Worm (Caenorhabditis elegans) whole organism, L1 larva: ENCODE measurements around the gene dpy-17.

Experiments used
- C16A3.4 ChIP-seq: fragments of 150-350 bp; optimal IDR thresholded peaks from 2 replicates; lab custom pipeline; 2014; ENCODE audit warnings: missing biosample characterization, missing genetic modification characterization
- C34B4.2 ChIP-seq: sonication (generic microtip); optimal IDR thresholded peaks from 2 replicates; lab custom pipeline; 2017; ENCODE audit warnings: mild to moderate bottlenecking, missing genetic modification characterization, missing compliant biosample characterization
- F16B12.6 ChIP-seq: fragments of 150-350 bp; optimal IDR thresholded peaks from 2 replicates; lab custom pipeline; 2014; ENCODE audit warnings: missing biosample characterization, missing genetic modification characterization
- Y116A8C.19 ChIP-seq: sonication (generic microtip); optimal IDR thresholded peaks from 2 replicates; lab custom pipeline; 2016; ENCODE audit warnings: missing compliant biosample characterization, missing genetic modification characterization, borderline replicate concordance
- alr-1 ChIP-seq: fragments of 200-800 bp; sonication (Bioruptor generic); optimal IDR thresholded peaks from 2 replicates; lab custom pipeline; 2018; ENCODE audit warnings: borderline replicate concordance, mild to moderate bottlenecking, missing genetic modification characterization, missing compliant biosample characterization
- aly-2 ChIP-seq: fragments of 150-350 bp; optimal IDR thresholded peaks from 2 replicates; lab custom pipeline; 2014; ENCODE audit warnings: missing biosample characterization, missing genetic modification characterization
- blmp-1 ChIP-seq: fragments of 150-350 bp; optimal IDR thresholded peaks from 2 replicates; lab custom pipeline; 2014; ENCODE audit warnings: missing biosample characterization, missing genetic modification characterization
- ceh-63 ChIP-seq: fragments of 200-800 bp; sonication (Bioruptor generic); optimal IDR thresholded peaks from 2 replicates; lab custom pipeline; 2018; ENCODE audit warnings: mild to moderate bottlenecking, missing genetic modification characterization, missing compliant biosample characterization
- ceh-82 ChIP-seq, 3 experiments: fragments of 150-350 bp in 1 of 3; sonication (generic microtip) in 2 of 3; optimal IDR thresholded peaks; 2 replicates each; lab custom pipeline; 2014 to 2017; ENCODE audit warnings: missing biosample characterization in 3 of 3, missing genetic modification characterization in 3 of 3
- ceh-90 ChIP-seq: sonication (generic microtip); optimal IDR thresholded peaks from 2 replicates; lab custom pipeline; 2016; ENCODE audit warnings: missing genetic modification characterization, missing compliant biosample characterization
- efl-1 ChIP-seq, 4 experiments: fragments of 150-350 bp; optimal IDR thresholded peaks in 3 of 4; peaks in 1 of 4; 1 replicate in 1 of 4; 2 replicates in 3 of 4; lab custom pipeline; 2014; ENCODE audit warnings: missing biosample characterization in 2 of 4, missing genetic modification characterization in 2 of 4, missing genetic modification reagents in 2 of 4
- egl-13 ChIP-seq: sonication (generic microtip); optimal IDR thresholded peaks from 2 replicates; lab custom pipeline; 2016; ENCODE audit warnings: missing genotype, missing genetic modification reagents, missing genetic modification characterization, missing compliant biosample characterization
- elt-3 ChIP-seq, 6 experiments: fragments of 150-350 bp in 1 of 6; sonication (generic microtip); optimal IDR thresholded peaks; 2 replicates each; lab custom pipeline; 2017 to 2018; ENCODE audit warnings: missing biosample characterization in 6 of 6, missing genetic modification characterization in 6 of 6, inconsistent platforms in 1 of 6
- ets-5 ChIP-seq: fragments of 200-800 bp; sonication (Bioruptor generic); IDR thresholded peaks from 2 replicates; pipeline ENCODE4 v1.3.6; 2022; ENCODE audit warnings: missing genetic modification characterization, missing compliant biosample characterization
- fkh-10 ChIP-seq: sonication (generic microtip); optimal IDR thresholded peaks from 2 replicates; lab custom pipeline; 2017; ENCODE audit warnings: missing biosample characterization, missing genetic modification reagents, missing genetic modification characterization
- hlh-17 ChIP-seq: fragments of 200-800 bp; sonication (Bioruptor generic); optimal IDR thresholded peaks from 2 replicates; lab custom pipeline; 2018; ENCODE audit warnings: missing genetic modification characterization, mild to moderate bottlenecking, missing compliant biosample characterization, moderate library complexity, borderline replicate concordance
- irx-1 ChIP-seq: sonication (generic microtip); optimal IDR thresholded peaks from 2 replicates; lab custom pipeline; 2016; ENCODE audit warnings: missing genetic modification characterization, missing compliant biosample characterization
- isw-1 ChIP-seq: fragments of 200-800 bp; sonication (Bioruptor generic); IDR thresholded peaks from 2 replicates; pipeline ENCODE4 v1.3.6; 2022; ENCODE audit warnings: missing genetic modification characterization, missing compliant biosample characterization
- lin-13 ChIP-seq: fragments of 150-350 bp; optimal IDR thresholded peaks from 2 replicates; lab custom pipeline; 2014; ENCODE audit warnings: missing biosample characterization, missing genetic modification reagents, missing genetic modification characterization
- lin-14 ChIP-seq: fragments of 200-800 bp; sonication (Bioruptor generic); optimal IDR thresholded peaks from 2 replicates; lab custom pipeline; 2018; ENCODE audit warnings: mild to moderate bottlenecking, missing genetic modification characterization, moderate library complexity, missing compliant biosample characterization
- lir-3 ChIP-seq: sonication (generic microtip); optimal IDR thresholded peaks from 2 replicates; lab custom pipeline; 2016; ENCODE audit warnings: mild to moderate bottlenecking, missing genetic modification characterization, moderate library complexity, missing compliant biosample characterization; ENCODE audit not compliant: poor library complexity
- mdl-1 ChIP-seq, 2 experiments: fragments of 150-350 bp; optimal IDR thresholded peaks; 2 replicates each; lab custom pipeline; 2014 to 2017; ENCODE audit warnings: missing biosample characterization in 2 of 2, missing genetic modification characterization in 2 of 2, inconsistent platforms in 1 of 2
- nhr-12 ChIP-seq: sonication (generic microtip); optimal IDR thresholded peaks from 2 replicates; lab custom pipeline; 2017; ENCODE audit warnings: missing biosample characterization, missing genetic modification characterization
- nhr-19 ChIP-seq: fragments of 200-800 bp; sonication (Bioruptor generic); conservative IDR thresholded peaks from 2 replicates; pipeline ENCODE4 v1.3.6; 2022; ENCODE audit warnings: missing genetic modification characterization, missing compliant biosample characterization
- nhr-20 ChIP-seq: sonication (generic microtip); optimal IDR thresholded peaks from 2 replicates; lab custom pipeline; 2016; ENCODE audit warnings: mild to moderate bottlenecking, missing genetic modification characterization, missing compliant biosample characterization
- nhr-71 ChIP-seq: sonication (generic microtip); optimal IDR thresholded peaks from 2 replicates; lab custom pipeline; 2016; ENCODE audit warnings: mild to moderate bottlenecking, missing genetic modification characterization, moderate library complexity, missing compliant biosample characterization
- nhr-76 ChIP-seq: sonication (generic microtip); optimal IDR thresholded peaks from 2 replicates; lab custom pipeline; 2017; ENCODE audit warnings: missing biosample characterization, missing genetic modification characterization
- nhr-77 ChIP-seq: fragments of 150-350 bp; optimal IDR thresholded peaks from 2 replicates; lab custom pipeline; 2014; ENCODE audit warnings: missing biosample characterization, missing genetic modification characterization
- nhr-85 ChIP-seq: sonication (generic microtip); peaks from one replicate; lab custom pipeline; 2016; ENCODE audit warnings: missing genetic modification characterization, inconsistent platforms, missing compliant biosample characterization
- nhr-90 ChIP-seq: sonication (generic microtip); optimal IDR thresholded peaks from 2 replicates; lab custom pipeline; 2016; ENCODE audit warnings: mild to moderate bottlenecking, missing genetic modification characterization, missing compliant biosample characterization; ENCODE audit not compliant: poor library complexity
- rnt-1 ChIP-seq: sonication (generic microtip); optimal IDR thresholded peaks from 2 replicates; lab custom pipeline; 2016; ENCODE audit warnings: mild to moderate bottlenecking, missing genetic modification characterization, moderate library complexity, missing compliant biosample characterization
- snu-23 ChIP-seq: sonication (generic microtip); optimal IDR thresholded peaks from 2 replicates; lab custom pipeline; 2016; ENCODE audit warnings: missing genetic modification characterization, missing compliant biosample characterization
- sox-4 ChIP-seq: sonication (generic microtip); optimal IDR thresholded peaks from 2 replicates; lab custom pipeline; 2016; ENCODE audit warnings: missing genetic modification characterization, missing compliant biosample characterization
- tbx-2 ChIP-seq: sonication (generic microtip); optimal IDR thresholded peaks from 2 replicates; lab custom pipeline; 2016; ENCODE audit warnings: missing genetic modification characterization, missing compliant biosample characterization
- unc-130 ChIP-seq: fragments of 150-350 bp; optimal IDR thresholded peaks from 2 replicates; lab custom pipeline; 2017; ENCODE audit warnings: missing biosample characterization, missing genetic modification characterization, inconsistent platforms
- unc-62 ChIP-seq: fragments of 150-350 bp; optimal IDR thresholded peaks from 2 replicates; lab custom pipeline; 2014; ENCODE audit warnings: missing biosample characterization, missing genetic modification reagents, missing genetic modification characterization
- unc-86 ChIP-seq: sonication (generic microtip); optimal IDR thresholded peaks from 2 replicates; lab custom pipeline; 2016; ENCODE audit warnings: missing genetic modification characterization, missing compliant biosample characterization
- xbp-1 ChIP-seq: sonication (generic microtip); optimal IDR thresholded peaks from 2 replicates; lab custom pipeline; 2016; ENCODE audit warnings: missing genetic modification characterization, missing compliant biosample characterization
- zag-1 ChIP-seq: fragments of 150-350 bp; optimal IDR thresholded peaks from 2 replicates; lab custom pipeline; 2014; ENCODE audit warnings: missing biosample characterization, missing genetic modification characterization
- zip-4 ChIP-seq: fragments of 200-800 bp; sonication (Bioruptor generic); optimal IDR thresholded peaks from 2 replicates; lab custom pipeline; 2018; ENCODE audit warnings: mild to moderate bottlenecking, missing genetic modification characterization, moderate library complexity, missing compliant biosample characterization

The dpy-17 gene

ce11 chrIII:5080700-5081572 is 26.2 kb upstream of the dpy-17 start (continued):
- TF ChIP-seq sox-4 (tag; lab: Kevin White, UChicago) (peak; percentile 80), fkh-10 (GFP tag; lab: Kevin White, UChicago) (peak; percentile 58), isw-1 (GFP tag; lab: Robert Waterston, UW) (peak; percentile 65), unc-62 (GFP tag; lab: Kevin White, UChicago) (no peak), xbp-1 (peak; percentile 87), egl-13 (peak; percentile 88), Y116A8C.19 (tag; lab: Kevin White, UChicago) (no peak), ceh-90 (tag; lab: Kevin White, UChicago) (peak; percentile 38), lin-13 (GFP tag; lab: Kevin White, UChicago) (peak; percentile 57), ceh-63 (no peak), rnt-1 (peak; percentile 91), mdl-1 (tag; optimal IDR thresholded peaks at IDR 0.05; lab: Kevin White, UChicago) (peak in 1 of 2 experiments; percentile 51)

ce11 chrIII:5081573-5081823 is 25.6 kb upstream of the dpy-17 start, which contains the start of gene cox-6A:
TSS of gene cox-6A (plus strand) at chrIII:5081724.
- TF ChIP-seq lin-14 (GFP tag; lab: Kevin White, UChicago) (no peak), zip-4 (GFP tag; lab: Kevin White, UChicago) (no peak), nhr-76 (no peak), nhr-90 (tag; lab: Kevin White, UChicago) (no peak), tbx-2 (tag; lab: Kevin White, UChicago) (no peak)

DNA sequence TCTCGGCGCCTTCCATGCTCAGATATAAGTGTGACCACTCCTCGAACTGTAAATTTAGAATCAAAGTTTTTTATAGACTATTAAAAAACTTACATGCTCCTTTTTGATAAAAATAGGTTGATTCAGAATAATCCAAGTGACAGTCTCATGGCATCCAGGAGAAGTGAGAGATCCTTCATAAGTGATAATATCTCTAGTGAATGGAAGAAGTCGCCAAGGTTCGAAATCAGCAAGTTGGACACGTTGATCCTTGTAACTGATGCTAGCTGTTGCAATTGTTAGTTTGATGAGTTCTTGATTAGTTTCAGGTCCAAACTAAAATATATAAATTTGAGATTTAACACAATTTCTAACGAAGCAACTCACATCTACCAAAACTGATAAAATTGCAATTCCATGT is 23.8 kb upstream of the dpy-17 start:
- TF ChIP-seq nhr-85 (tag; lab: Kevin White, UChicago): peak; percentile 44
- no peak for TF ChIP-seq F16B12.6 (tag; lab: Kevin White, UChicago)
- no peak for TF ChIP-seq efl-1 (optimal IDR thresholded peaks at IDR 0.05; lab: Kevin White, UChicago)
- TF ChIP-seq efl-1 (GFP tag; optimal IDR thresholded peaks at IDR 0.05 in 1 of 2; lab: Kevin White, UChicago): peak in 1 of 2 experiments; percentile 42
- TF ChIP-seq, all 84 proteins: peak for 2

DNA sequence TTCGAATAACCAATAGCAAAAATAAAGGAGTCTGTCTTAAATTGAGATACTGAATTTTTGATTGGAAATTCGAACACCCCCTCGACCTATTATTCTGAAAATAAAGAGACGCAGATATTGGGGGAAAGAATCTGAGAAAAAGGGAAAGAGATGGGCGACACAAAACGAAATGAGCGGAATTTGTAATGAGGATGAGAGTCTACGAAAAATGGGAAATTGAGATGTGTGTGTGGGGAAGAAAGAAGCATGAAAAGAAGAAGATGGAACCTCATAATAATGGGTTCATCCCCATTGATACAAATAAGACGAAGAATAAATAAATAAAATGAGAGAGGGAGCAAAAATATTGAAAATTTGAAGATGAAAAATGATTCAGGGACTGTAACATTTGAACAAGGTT is 21.6 kb upstream of the dpy-17 start, which contains the start of gene cah-1:
TSS of gene cah-1 (minus strand) at position 101 of the 400 bp plus-strand sequence.
- TF ChIP-seq unc-86 (tag; lab: Kevin White, UChicago): peak; percentile 15
- no peak for TF ChIP-seq hlh-17 (GFP tag; lab: Kevin White, UChicago)
- TF ChIP-seq zag-1 (tag; lab: Kevin White, UChicago): no peak
- TF ChIP-seq unc-62 (GFP tag; lab: Kevin White, UChicago): no peak
- TF ChIP-seq lin-14 (GFP tag; lab: Kevin White, UChicago): peak; percentile 11
- TF ChIP-seq efl-1 (optimal IDR thresholded peaks at IDR 0.05; lab: Kevin White, UChicago): no peak
- TF ChIP-seq efl-1 (GFP tag; optimal IDR thresholded peaks at IDR 0.05 in 1 of 2; lab: Kevin White, UChicago): peak in 1 of 2 experiments; percentile 19
- TF ChIP-seq, all 84 proteins: peak for 3

DNA sequence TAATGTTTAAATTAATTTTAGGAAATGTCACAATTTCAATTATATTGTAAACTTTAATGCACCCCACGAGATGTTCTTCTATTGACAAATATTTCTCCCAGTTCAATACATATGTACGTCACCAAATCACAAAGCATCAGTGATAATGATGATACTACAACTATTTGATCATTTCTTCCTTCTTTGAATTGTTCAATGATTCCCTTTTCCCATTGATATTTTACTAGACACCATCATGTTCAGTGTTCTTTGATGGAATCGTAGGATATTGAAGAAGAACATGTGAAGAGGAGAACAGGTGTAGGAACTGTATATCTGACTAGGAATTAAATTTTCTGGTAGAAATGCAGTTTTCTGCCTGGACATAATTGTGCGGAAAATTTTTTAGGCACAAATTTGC is 17.6 kb upstream of the dpy-17 start:
- TF ChIP-seq C16A3.4 (tag; lab: Kevin White, UChicago) (no peak), nhr-12 (tag; lab: Kevin White, UChicago) (no peak), efl-1 (optimal IDR thresholded peaks at IDR 0.05; lab: Kevin White, UChicago) (no peak), efl-1 (GFP tag; optimal IDR thresholded peaks at IDR 0.05 in 1 of 2; lab: Kevin White, UChicago) (peak in 1 of 2 experiments; percentile 44), C34B4.2 (tag; lab: Kevin White, UChicago) (no peak), nhr-77 (no peak), ets-5 (no peak), F16B12.6 (tag; lab: Kevin White, UChicago) (no peak), ceh-82 (tag; optimal IDR thresholded peaks at IDR 0.05; lab: Kevin White, UChicago) (no peak), alr-1 (no peak), Y116A8C.19 (tag; lab: Kevin White, UChicago) (no peak), ceh-90 (tag; lab: Kevin White, UChicago) (no peak), nhr-85 (tag; lab: Kevin White, UChicago) (peak; percentile 49), elt-3 (tag; optimal IDR thresholded peaks at IDR 0.05; lab: Kevin White, UChicago) (peak in 5 of 6 experiments; percentile 30 to 75 (median 33)), lir-3 (tag; lab: Kevin White, UChicago) (no peak), irx-1 (tag; lab: Kevin White, UChicago) (no peak), blmp-1 (tag; lab: Kevin White, UChicago) (peak; percentile 25), snu-23 (GFP tag; lab: Kevin White, UChicago) (peak; percentile 15), lin-14 (GFP tag; lab: Kevin White, UChicago) (peak; percentile 32), nhr-20 (tag; lab: Kevin White, UChicago) (peak; percentile 32), aly-2 (tag; lab: Kevin White, UChicago) (no peak), unc-130 (tag; lab: Kevin White, UChicago) (no peak), nhr-19 (GFP tag; lab: Robert Waterston, UW) (peak; percentile 73), nhr-71 (peak; percentile 36)
